Fruit fly (Drosophila melanogaster) Kc167 (cell line): ENCODE data around the gene ND-49.

Source experiments
- Myc ChIP-seq: fragments of >200 bp; optimal IDR thresholded peaks from 2 replicates; lab custom pipeline; 2017; ENCODE audit warnings: missing external identifiers
- Sin3A ChIP-seq: fragments of >200 bp; optimal IDR thresholded peaks from 2 replicates; lab custom pipeline; 2018; ENCODE audit warnings: missing external identifiers
- h ChIP-seq: fragments of >200 bp; optimal IDR thresholded peaks from 3 replicates; lab custom pipeline; 2018; ENCODE audit warnings: missing external identifiers
- insv ChIP-seq: fragments of >200 bp; optimal IDR thresholded peaks from 3 replicates; lab custom pipeline; 2018; ENCODE audit warnings: missing external identifiers
- psq ChIP-seq: fragments of >200 bp; optimal IDR thresholded peaks from 2 replicates; lab custom pipeline; 2017; ENCODE audit warnings: missing external identifiers
- ttk ChIP-seq: sonication (Bioruptor generic); optimal IDR thresholded peaks from 2 replicates; lab custom pipeline; 2017; ENCODE audit warnings: missing external identifiers

ND-49 gene

dm6 chr4:554758-555157, 16.6 kb downstream of the ND-49 start:
- TF ChIP-seq Sin3A (lab: Kevin White, UChicago) (no peak), insv (lab: Kevin White, UChicago) (no peak), ttk (no peak)

dm6 chr4:519421-519987, 51.9 kb downstream of the ND-49 start:
- TF ChIP-seq psq (lab: Kevin White, UChicago), result no peak
- TF ChIP-seq insv (lab: Kevin White, UChicago), result no peak
- TF ChIP-seq h (lab: Kevin White, UChicago), result no peak
- no peak for TF ChIP-seq Sin3A (lab: Kevin White, UChicago)
- no peak for TF ChIP-seq Myc
- no peak for TF ChIP-seq ttk
